Fruit fly (Drosophila melanogaster) whole organism, embryonic: Measurements from ENCODE around the gene MED15.

ENCODE experiments used
- CG10654 ChIP-seq: fragments of 200-800 bp; sonication (Bioruptor generic); optimal IDR thresholded peaks from 2 replicates; lab custom pipeline; 2016; ENCODE audit warnings: missing biosample characterization, missing genetic modification characterization
- CG10979 ChIP-seq: fragments of 200-800 bp; sonication (Bioruptor generic); optimal IDR thresholded peaks from 2 replicates; lab custom pipeline; 2018; ENCODE audit warnings: missing biosample characterization, mild to moderate bottlenecking, missing genetic modification characterization, moderate library complexity
- CG12659 ChIP-seq: fragments of 200-800 bp; sonication (Bioruptor generic); optimal IDR thresholded peaks from 3 replicates; lab custom pipeline; 2017; ENCODE audit warnings: mild to moderate bottlenecking, missing biosample characterization, missing genetic modification reagents, missing genetic modification characterization
- CG15479 ChIP-seq: fragments of 200-800 bp; sonication (Bioruptor generic); optimal IDR thresholded peaks from 3 replicates; lab custom pipeline; 2019; ENCODE audit warnings: missing biosample characterization, mild to moderate bottlenecking, missing genetic modification characterization, moderate library complexity
- CG15601 ChIP-seq: fragments of 200-800 bp; sonication (Bioruptor generic); optimal IDR thresholded peaks from 3 replicates; lab custom pipeline; 2019; ENCODE audit warnings: missing biosample characterization, mild to moderate bottlenecking, missing genetic modification characterization, moderate library complexity
- CG16779 ChIP-seq: fragments of 200-800 bp; sonication (Bioruptor generic); IDR thresholded peaks from 2 replicates; pipeline ENCODE4 v1.3.6; 2022; ENCODE audit warnings: missing biosample characterization, missing genetic modification characterization
- CG17802 ChIP-seq: fragments of 200-800 bp; sonication (Bioruptor generic); optimal IDR thresholded peaks from 2 replicates; lab custom pipeline; 2018; ENCODE audit warnings: missing biosample characterization, mild to moderate bottlenecking, missing genetic modification characterization, moderate library complexity
- CG18764 ChIP-seq: fragments of 200-800 bp; sonication (Bioruptor generic); optimal IDR thresholded peaks from 3 replicates; lab custom pipeline; 2016; ENCODE audit warnings: missing biosample characterization, missing genetic modification characterization
- CG30403 ChIP-seq: fragments of 200-800 bp; sonication (Bioruptor generic); optimal IDR thresholded peaks from 3 replicates; lab custom pipeline; 2016; ENCODE audit warnings: missing biosample characterization, missing genetic modification characterization
- CG3065 ChIP-seq: fragments of 200-800 bp; sonication (Bioruptor generic); optimal IDR thresholded peaks from 2 replicates; lab custom pipeline; 2016; ENCODE audit warnings: missing biosample characterization, missing genetic modification characterization
- CG31365 ChIP-seq: fragments of 200-800 bp; sonication (Bioruptor generic); optimal IDR thresholded peaks from 2 replicates; lab custom pipeline; 2018; ENCODE audit warnings: missing biosample characterization, mild to moderate bottlenecking, missing genetic modification characterization
- CG32772 ChIP-seq: fragments of 200-800 bp; sonication (Bioruptor generic); IDR thresholded peaks from 2 replicates; pipeline ENCODE4 v1.3.6; 2022; ENCODE audit warnings: missing biosample characterization, missing genetic modification characterization
- CG34224 ChIP-seq: fragments of 200-800 bp; sonication (Bioruptor generic); IDR thresholded peaks from 3 replicates; pipeline ENCODE4 v1.3.6; 2022; ENCODE audit warnings: missing biosample characterization, missing genetic modification characterization; ENCODE audit not compliant: partially characterized antibody
- CG42726 ChIP-seq: fragments of 200-800 bp; sonication (Bioruptor generic); IDR thresholded peaks from 2 replicates; pipeline ENCODE4 v1.3.6; 2022; ENCODE audit warnings: missing biosample characterization, missing genetic modification characterization; ENCODE audit not compliant: partially characterized antibody
- CG4617 ChIP-seq: fragments of 200-800 bp; sonication (Bioruptor generic); optimal IDR thresholded peaks from 3 replicates; lab custom pipeline; 2016; ENCODE audit warnings: missing biosample characterization, missing genetic modification characterization, borderline replicate concordance
- CG5245 ChIP-seq: fragments of 200-800 bp; sonication (Bioruptor generic); optimal IDR thresholded peaks from 3 replicates; lab custom pipeline; 2016; ENCODE audit warnings: missing biosample characterization, missing genetic modification characterization
- CG6175 ChIP-seq: fragments of 200-800 bp; sonication (Bioruptor generic); IDR thresholded peaks from 3 replicates; pipeline ENCODE4 v1.3.6; 2022; ENCODE audit warnings: missing biosample characterization, missing genetic modification characterization
- CG6654 ChIP-seq: fragments of 200-800 bp; sonication (Bioruptor generic); optimal IDR thresholded peaks from 2 replicates; lab custom pipeline; 2017; ENCODE audit warnings: missing biosample characterization, mild to moderate bottlenecking, missing genetic modification characterization
- CG6765 ChIP-seq: fragments of 200-800 bp; sonication (Bioruptor generic); optimal IDR thresholded peaks from 3 replicates; lab custom pipeline; 2017; ENCODE audit warnings: missing biosample characterization, mild to moderate bottlenecking, missing genetic modification characterization
- CG6791 ChIP-seq: fragments of 200-800 bp; sonication (Bioruptor generic); IDR thresholded peaks from 3 replicates; pipeline ENCODE4 v1.3.6; 2022; ENCODE audit warnings: missing biosample characterization, missing genetic modification characterization; ENCODE audit not compliant: partially characterized antibody
- CG7928 ChIP-seq: fragments of 200-800 bp; sonication (Bioruptor generic); optimal IDR thresholded peaks from 2 replicates; lab custom pipeline; 2017; ENCODE audit warnings: missing biosample characterization, mild to moderate bottlenecking, missing genetic modification characterization
- CG8281 ChIP-seq: fragments of 200-800 bp; sonication (Bioruptor generic); optimal IDR thresholded peaks from 2 replicates; lab custom pipeline; 2018; ENCODE audit warnings: missing biosample characterization, mild to moderate bottlenecking, missing genetic modification characterization, moderate library complexity
- CG8944 ChIP-seq: fragments of 200-800 bp; sonication (Bioruptor generic); optimal IDR thresholded peaks from 3 replicates; lab custom pipeline; 2016; ENCODE audit warnings: missing biosample characterization, missing genetic modification characterization
- CG9437 ChIP-seq: fragments of 200-800 bp; sonication (Bioruptor generic); optimal IDR thresholded peaks from 2 replicates; lab custom pipeline; 2018; ENCODE audit warnings: missing biosample characterization, mild to moderate bottlenecking, missing genetic modification characterization
- CG9797 ChIP-seq: fragments of 200-800 bp; sonication (Bioruptor generic); optimal IDR thresholded peaks from 3 replicates; lab custom pipeline; 2018; ENCODE audit warnings: missing biosample characterization, mild to moderate bottlenecking, missing genetic modification characterization
- D ChIP-seq, 2 experiments: fragments of 200-800 bp in 1 of 2; fragments of >200 bp in 1 of 2; sonication (Bioruptor generic) in 1 of 2; optimal IDR thresholded peaks; 2 replicates in 1 of 2; 3 replicates in 1 of 2; lab custom pipeline; 2017; ENCODE audit warnings: mild to moderate bottlenecking in 1 of 2, missing biosample characterization in 1 of 2, missing genetic modification characterization in 1 of 2, missing genetic modification reagents in 1 of 2
- Elba2 ChIP-seq: fragments of 200-800 bp; sonication (Bioruptor generic); optimal IDR thresholded peaks from 3 replicates; lab custom pipeline; 2016; ENCODE audit warnings: missing biosample characterization, missing genetic modification characterization
- Fer2 ChIP-seq: fragments of 200-800 bp; sonication (Bioruptor generic); optimal IDR thresholded peaks from 2 replicates; lab custom pipeline; 2018; ENCODE audit warnings: missing biosample characterization, mild to moderate bottlenecking, missing genetic modification characterization, moderate library complexity
- Fer3 ChIP-seq: fragments of 200-800 bp; sonication (Bioruptor generic); optimal IDR thresholded peaks from 2 replicates; lab custom pipeline; 2018; ENCODE audit warnings: missing biosample characterization, mild to moderate bottlenecking, missing genetic modification characterization, moderate library complexity
- H15 ChIP-seq: fragments of 200-800 bp; sonication (Bioruptor generic); IDR thresholded peaks from 3 replicates; pipeline ENCODE4 v1.3.6; 2022; ENCODE audit warnings: missing biosample characterization, missing genetic modification characterization
- Jarid2 ChIP-seq: fragments of 200-800 bp; sonication (Bioruptor generic); optimal IDR thresholded peaks from 3 replicates; lab custom pipeline; 2017; ENCODE audit warnings: mild to moderate bottlenecking, missing biosample characterization, missing genetic modification reagents, missing genetic modification characterization
- Lhr ChIP-seq: fragments of 200-800 bp; sonication (Bioruptor generic); optimal IDR thresholded peaks from 3 replicates; lab custom pipeline; 2017; ENCODE audit warnings: mild to moderate bottlenecking, missing biosample characterization, missing genetic modification reagents, missing genetic modification characterization
- Usf ChIP-seq: fragments of 200-800 bp; sonication (Bioruptor generic); optimal IDR thresholded peaks from 2 replicates; lab custom pipeline; 2017; ENCODE audit warnings: missing genotype, missing biosample characterization, missing genetic modification characterization
- az2 ChIP-seq: fragments of 200-800 bp; sonication (Bioruptor generic); optimal IDR thresholded peaks from 3 replicates; lab custom pipeline; 2016; ENCODE audit warnings: missing biosample characterization, missing genetic modification characterization
- bcd ChIP-seq: fragments of 200-800 bp; sonication (Bioruptor generic); optimal IDR thresholded peaks from 2 replicates; lab custom pipeline; 2017; ENCODE audit warnings: missing biosample characterization, mild to moderate bottlenecking, missing genetic modification characterization
- da ChIP-seq: fragments of 200-800 bp; sonication (Bioruptor generic); optimal IDR thresholded peaks from 2 replicates; lab custom pipeline; 2016; ENCODE audit warnings: missing biosample characterization, missing genetic modification characterization
- dmrt11E ChIP-seq: fragments of 200-800 bp; sonication (Bioruptor generic); optimal IDR thresholded peaks from 3 replicates; lab custom pipeline; 2018; ENCODE audit warnings: missing biosample characterization, mild to moderate bottlenecking, missing genetic modification characterization, moderate library complexity
- dysf ChIP-seq: fragments of 200-800 bp; sonication (Bioruptor generic); IDR thresholded peaks from 3 replicates; pipeline ENCODE4 v1.3.6; 2022; ENCODE audit warnings: missing biosample characterization, missing genetic modification characterization
- en ChIP-seq: fragments of 200-800 bp; sonication (Bioruptor generic); optimal IDR thresholded peaks from 2 replicates; lab custom pipeline; 2016; ENCODE audit warnings: missing biosample characterization, missing genetic modification characterization
- grau ChIP-seq: fragments of 200-800 bp; optimal IDR thresholded peaks from 3 replicates; lab custom pipeline; 2019; ENCODE audit warnings: missing biosample characterization, mild to moderate bottlenecking, missing genetic modification characterization, moderate library complexity
- ind ChIP-seq: fragments of 200-800 bp; sonication (Bioruptor generic); optimal IDR thresholded peaks from 3 replicates; lab custom pipeline; 2016; ENCODE audit warnings: missing biosample characterization, missing genetic modification characterization
- maf-S ChIP-seq: fragments of 200-800 bp; sonication (Bioruptor generic); optimal IDR thresholded peaks from 2 replicates; lab custom pipeline; 2016; ENCODE audit warnings: missing biosample characterization, missing genetic modification characterization
- mam ChIP-seq: fragments of 200-800 bp; sonication (Bioruptor generic); optimal IDR thresholded peaks from 3 replicates; lab custom pipeline; 2016; ENCODE audit warnings: missing biosample characterization, missing genetic modification characterization
- sisA ChIP-seq: fragments of 200-800 bp; sonication (Bioruptor generic); IDR thresholded peaks from 2 replicates; pipeline ENCODE4 v1.3.6; 2022; ENCODE audit warnings: missing biosample characterization, missing genetic modification characterization
- so ChIP-seq: fragments of 200-800 bp; sonication (Bioruptor generic); IDR thresholded peaks from 3 replicates; pipeline ENCODE4 v1.3.6; 2022; ENCODE audit warnings: missing biosample characterization, missing genetic modification characterization
- sug ChIP-seq: fragments of 200-800 bp; optimal IDR thresholded peaks from 2 replicates; lab custom pipeline; 2019; ENCODE audit warnings: missing biosample characterization, mild to moderate bottlenecking, missing genetic modification characterization, moderate library complexity
- ttk ChIP-seq: fragments of 200-800 bp; sonication (Bioruptor generic); IDR thresholded peaks from 2 replicates; pipeline ENCODE4 v2.1.2; 2022; ENCODE audit warnings: missing biosample characterization, missing genetic modification characterization
- usp ChIP-seq: fragments of >200 bp; optimal IDR thresholded peaks from 2 replicates; lab custom pipeline; 2017; ENCODE audit warnings: missing biosample characterization, missing genetic modification characterization
- vnd ChIP-seq: fragments of 200-800 bp; sonication (Bioruptor generic); IDR thresholded peaks from 3 replicates; pipeline ENCODE4 v1.3.6; 2022; ENCODE audit warnings: missing biosample characterization, missing genetic modification characterization; ENCODE audit not compliant: partially characterized antibody
- zfh1 ChIP-seq: fragments of 200-800 bp; sonication (Bioruptor generic); IDR thresholded peaks from 3 replicates; pipeline ENCODE4 v1.3.6; 2022; ENCODE audit warnings: missing biosample characterization, missing genetic modification characterization

MED15 gene

DNA sequence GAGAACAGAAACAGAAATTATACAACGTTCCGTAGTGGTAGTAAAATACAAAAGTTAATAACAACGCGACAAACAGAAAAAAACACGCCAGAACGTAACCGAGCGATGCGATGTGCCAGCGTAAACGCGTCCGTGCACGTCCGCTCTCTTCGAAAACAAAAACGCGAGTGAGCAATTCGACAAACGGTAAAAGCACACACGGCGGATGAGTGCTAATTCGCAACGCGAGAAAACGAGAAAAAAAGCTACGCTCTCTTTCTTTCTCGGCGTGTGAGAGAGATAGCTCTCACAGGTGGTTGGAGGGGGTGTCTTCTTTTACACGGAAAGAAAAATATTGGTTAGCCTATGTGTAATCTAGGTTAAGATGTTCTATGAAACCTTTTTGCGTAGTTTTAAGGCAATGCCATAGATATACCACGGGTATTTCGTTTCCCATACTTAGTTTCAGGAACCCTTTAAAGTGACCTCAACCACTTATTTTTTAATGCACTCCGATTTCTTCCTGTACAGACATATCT is 681 bp upstream of the MED15 start, which contains the start of gene CG4297 (continued):
- TF ChIP-seq D (optimal IDR thresholded peaks at IDR 0.05; lab: Kevin White, UChicago) (no peak), D (GFP tag; optimal IDR thresholded peaks at IDR 0.05; lab: Kevin White, UChicago) (peak; percentile 90), CG9437 (peak; percentile 94), CG8281 (tag; lab: Kevin White, UChicago) (peak; percentile 78), CG4617 (GFP tag; lab: Kevin White, UChicago) (peak; percentile 70), usp (GFP tag; lab: Kevin White, UChicago) (no peak), az2 (GFP tag; lab: Kevin White, UChicago) (peak; percentile 94), CG15601 (peak; percentile 84), dmrt11E (tag; lab: Kevin White, UChicago) (peak; percentile 60), Fer3 (peak; percentile 93), grau (tag; lab: Kevin White, UChicago) (peak; percentile 92), H15 (GFP tag; lab: Robert Waterston, UW) (no peak), CG34224 (GFP tag; lab: Robert Waterston, UW) (no peak), en (peak; percentile 88), CG10654 (GFP tag; lab: Kevin White, UChicago) (peak; percentile 92), CG6175 (no peak), CG5245 (GFP tag; lab: Kevin White, UChicago) (peak; percentile 91), sug (peak; percentile 91), mam (GFP tag; lab: Kevin White, UChicago) (peak; percentile 94), maf-S (GFP tag; lab: Kevin White, UChicago) (peak; percentile 92), CG9797 (no peak), CG10979 (tag; lab: Kevin White, UChicago) (peak; percentile 90), CG30403 (peak; percentile 94), ttk (GFP tag; lab: Robert Waterston, UW) (no peak), CG6765 (GFP tag; lab: Kevin White, UChicago) (peak; percentile 90), CG6654 (GFP tag; lab: Kevin White, UChicago) (peak; percentile 85), Elba2 (GFP tag; lab: Kevin White, UChicago) (no peak), so (GFP tag; lab: Robert Waterston, UW) (no peak), bcd (GFP tag; lab: Kevin White, UChicago) (peak; percentile 93), da (peak; percentile 78), Fer2 (tag; lab: Kevin White, UChicago) (peak; percentile 75), CG18764 (peak; percentile 90), CG3065 (peak; percentile 70), CG31365 (peak; percentile 83), Lhr (peak; percentile 76), dysf (GFP tag; lab: Robert Waterston, UW) (no peak), CG12659 (GFP tag; lab: Kevin White, UChicago) (peak; percentile 95), zfh1 (GFP tag; lab: Robert Waterston, UW) (no peak), Jarid2 (GFP tag; lab: Kevin White, UChicago) (peak; percentile 77), CG32772 (GFP tag; lab: Robert Waterston, UW) (no peak), Usf (GFP tag; lab: Kevin White, UChicago) (peak; percentile 78), CG15479 (GFP tag; lab: Kevin White, UChicago) (no peak), vnd (GFP tag; lab: Robert Waterston, UW) (no peak), ind (GFP tag; lab: Kevin White, UChicago) (peak; percentile 94), CG16779 (no peak), CG6791 (GFP tag; lab: Robert Waterston, UW) (no peak), CG8944 (GFP tag; lab: Kevin White, UChicago) (peak; percentile 91), CG7928 (GFP tag; lab: Kevin White, UChicago) (peak; percentile 65), CG17802 (tag; lab: Kevin White, UChicago) (peak; percentile 79), CG42726 (GFP tag; lab: Robert Waterston, UW) (no peak), sisA (GFP tag; lab: Robert Waterston, UW) (no peak)
